Worm (Caenorhabditis elegans) whole organism, mixed stage, embryonic: ENCODE data around the gene scp-1.

Experiments
- blmp-1 ChIP-seq: fragments of 150-350 bp; optimal IDR thresholded peaks from 2 replicates; lab custom pipeline; 2014; ENCODE audit warnings: missing biosample characterization, missing genetic modification characterization
- ces-1 ChIP-seq: fragments of 150-350 bp; optimal IDR thresholded peaks from 2 replicates; lab custom pipeline; 2014; ENCODE audit warnings: missing biosample characterization, missing genetic modification reagents, missing genetic modification characterization
- lin-32 ChIP-seq: fragments of 200-800 bp; sonication (Bioruptor generic); optimal IDR thresholded peaks from 2 replicates; lab custom pipeline; 2018; ENCODE audit warnings: mild to moderate bottlenecking, missing genetic modification characterization, missing compliant biosample characterization
- lsy-2 ChIP-seq: fragments of 150-350 bp; optimal IDR thresholded peaks from 2 replicates; lab custom pipeline; 2014; ENCODE audit warnings: missing biosample characterization, missing genetic modification characterization
- nhr-237 ChIP-seq: fragments of 150-350 bp; optimal IDR thresholded peaks from 2 replicates; lab custom pipeline; 2014; ENCODE audit warnings: missing biosample characterization, missing genetic modification characterization
- nhr-28 ChIP-seq: fragments of 150-350 bp; optimal IDR thresholded peaks from 2 replicates; lab custom pipeline; 2014; ENCODE audit warnings: missing biosample characterization, missing genetic modification characterization
- pha-4 ChIP-seq: fragments of 150-350 bp; optimal IDR thresholded peaks from 2 replicates; lab custom pipeline; 2018; ENCODE audit warnings: missing biosample characterization, missing genetic modification reagents, missing genetic modification characterization
- snpc-4 ChIP-seq: fragments of 150-350 bp; optimal IDR thresholded peaks from 2 replicates; lab custom pipeline; 2014; ENCODE audit warnings: missing biosample characterization, missing genetic modification characterization
- unc-39 ChIP-seq: fragments of 150-350 bp; optimal IDR thresholded peaks from 2 replicates; lab custom pipeline; 2014; ENCODE audit warnings: missing biosample characterization, missing genetic modification characterization
- unc-62 ChIP-seq: fragments of 150-350 bp; optimal IDR thresholded peaks from 2 replicates; lab custom pipeline; 2014; ENCODE audit warnings: missing biosample characterization, missing genetic modification reagents, missing genetic modification characterization
- ztf-11 ChIP-seq: fragments of 150-350 bp; optimal IDR thresholded peaks from 2 replicates; lab custom pipeline; 2014; ENCODE audit warnings: missing biosample characterization, missing genetic modification characterization

ce11 chrII:9289127-9289526 is 44.7 kb upstream of the scp-1 start:
- TF ChIP-seq snpc-4 (tag; lab: Kevin White, UChicago) (no peak), ztf-11 (tag; lab: Kevin White, UChicago) (no peak), nhr-28 (tag; lab: Kevin White, UChicago) (no peak), nhr-237 (tag; lab: Kevin White, UChicago) (no peak), unc-39 (tag; lab: Kevin White, UChicago) (no peak), lsy-2 (tag; lab: Kevin White, UChicago) (no peak), ces-1 (GFP tag; lab: Kevin White, UChicago) (no peak), unc-62 (GFP tag; lab: Kevin White, UChicago) (no peak), lin-32 (GFP tag; lab: Kevin White, UChicago) (no peak), blmp-1 (tag; lab: Kevin White, UChicago) (no peak), pha-4 (tag; lab: Kevin White, UChicago) (no peak)
